Worm (Caenorhabditis elegans) whole organism, mixed stage, embryonic: ENCODE data around the gene M03C11.3.

ENCODE experiments used
- ceh-39 ChIP-seq: fragments of 150-350 bp; optimal IDR thresholded peaks from 2 replicates; lab custom pipeline; 2014; ENCODE audit warnings: missing biosample characterization, missing genetic modification characterization
- ceh-43 ChIP-seq: fragments of 200-800 bp; sonication (Bioruptor generic); optimal IDR thresholded peaks from 2 replicates; lab custom pipeline; 2018; ENCODE audit warnings: mild to moderate bottlenecking, missing genetic modification characterization, moderate library complexity, missing compliant biosample characterization
- ces-1 ChIP-seq: fragments of 150-350 bp; optimal IDR thresholded peaks from 2 replicates; lab custom pipeline; 2014; ENCODE audit warnings: missing biosample characterization, missing genetic modification reagents, missing genetic modification characterization
- cnd-1 ChIP-seq: fragments of 200-800 bp; sonication (Bioruptor generic); optimal IDR thresholded peaks from 2 replicates; lab custom pipeline; 2018; ENCODE audit warnings: mild to moderate bottlenecking, missing genetic modification characterization, missing compliant biosample characterization
- flh-1 ChIP-seq: fragments of 200-800 bp; sonication (Bioruptor generic); optimal IDR thresholded peaks from 2 replicates; lab custom pipeline; 2018; ENCODE audit warnings: mild to moderate bottlenecking, missing genetic modification characterization, moderate library complexity, missing compliant biosample characterization
- ham-2 ChIP-seq: fragments of 200-800 bp; sonication (Bioruptor generic); optimal IDR thresholded peaks from 2 replicates; lab custom pipeline; 2018; ENCODE audit warnings: mild to moderate bottlenecking, missing genetic modification characterization, missing compliant biosample characterization
- mls-2 ChIP-seq: sonication (generic microtip); optimal IDR thresholded peaks from 2 replicates; lab custom pipeline; 2016; ENCODE audit warnings: mild to moderate bottlenecking, missing genetic modification characterization, moderate library complexity, missing compliant biosample characterization
- snpc-4 ChIP-seq: fragments of 150-350 bp; optimal IDR thresholded peaks from 2 replicates; lab custom pipeline; 2014; ENCODE audit warnings: missing biosample characterization, missing genetic modification characterization
- tbx-8 ChIP-seq: fragments of 200-800 bp; sonication (Bioruptor generic); optimal IDR thresholded peaks from 2 replicates; lab custom pipeline; 2018; ENCODE audit warnings: mild to moderate bottlenecking, missing genetic modification characterization, moderate library complexity, missing compliant biosample characterization
- unc-39 ChIP-seq: fragments of 150-350 bp; optimal IDR thresholded peaks from 2 replicates; lab custom pipeline; 2014; ENCODE audit warnings: missing biosample characterization, missing genetic modification characterization
- ztf-11 ChIP-seq: fragments of 150-350 bp; optimal IDR thresholded peaks from 2 replicates; lab custom pipeline; 2014; ENCODE audit warnings: missing biosample characterization, missing genetic modification characterization

Gene M03C11.3

ce11 chrIII:10463653-10464052, 58.8 kb downstream of the M03C11.3 start:
- TF ChIP-seq ham-2 (peak; percentile 6), ztf-11 (tag; lab: Kevin White, UChicago) (no peak), flh-1 (GFP tag; lab: Kevin White, UChicago) (no peak)

- TF ChIP-seq mls-2 (tag; lab: Kevin White, UChicago) = no peak
- no peak for TF ChIP-seq unc-39 (tag; lab: Kevin White, UChicago)
- no peak for TF ChIP-seq ceh-43
- TF ChIP-seq cnd-1 (tag; lab: Kevin White, UChicago) = no peak
- TF ChIP-seq snpc-4 = no peak
- no peak for TF ChIP-seq tbx-8 (GFP tag; lab: Kevin White, UChicago)
- TF ChIP-seq ces-1 = no peak
- TF ChIP-seq ceh-39 = no peak
These were observed 59.6 kb downstream of the M03C11.3 start for ce11 chrIII:10464455-10464854.
